Worm (Caenorhabditis elegans) whole organism, early embryonic: ENCODE results near the gene mtq-2.

Experiments used
- B0310.2 ChIP-seq: sonication (generic microtip); optimal IDR thresholded peaks from 2 replicates; lab custom pipeline; 2016; ENCODE audit warnings: mild to moderate bottlenecking, missing genetic modification characterization, missing compliant biosample characterization
- F13C5.2 ChIP-seq: sonication (generic microtip); optimal IDR thresholded peaks from 2 replicates; lab custom pipeline; 2017; ENCODE audit warnings: mild to moderate bottlenecking, missing genetic modification characterization, inconsistent platforms, missing compliant biosample characterization
- aly-1 ChIP-seq: sonication (generic microtip); optimal IDR thresholded peaks from 2 replicates; lab custom pipeline; 2016; ENCODE audit warnings: missing genetic modification characterization, missing compliant biosample characterization
- ama-1 ChIP-seq: fragments of 150-350 bp; optimal IDR thresholded peaks from 2 replicates; lab custom pipeline; 2014
- ceh-13 ChIP-seq: fragments of 200-800 bp; sonication (Bioruptor generic); optimal IDR thresholded peaks from 2 replicates; lab custom pipeline; 2018; ENCODE audit warnings: mild to moderate bottlenecking, missing genetic modification characterization, missing compliant biosample characterization
- ceh-36 ChIP-seq: sonication (generic microtip); optimal IDR thresholded peaks from 2 replicates; lab custom pipeline; 2016; ENCODE audit warnings: missing genetic modification characterization, inconsistent platforms, missing compliant biosample characterization
- hmg-4 ChIP-seq: fragments of 200-800 bp; sonication (Bioruptor generic); optimal IDR thresholded peaks from 2 replicates; lab custom pipeline; 2018; ENCODE audit warnings: mild to moderate bottlenecking, missing genetic modification characterization, missing compliant biosample characterization
- hnd-1 ChIP-seq: sonication (generic microtip); optimal IDR thresholded peaks from 2 replicates; lab custom pipeline; 2016; ENCODE audit warnings: missing genetic modification characterization, missing compliant biosample characterization
- sea-1 ChIP-seq: fragments of 200-800 bp; sonication (Bioruptor generic); conservative IDR thresholded peaks from 2 replicates; pipeline ENCODE4 v1.3.6; 2022; ENCODE audit warnings: missing genetic modification characterization, missing compliant biosample characterization
- tbx-37 ChIP-seq: fragments of 200-800 bp; sonication (Bioruptor generic); conservative IDR thresholded peaks from 2 replicates; pipeline ENCODE4 v1.3.6; 2022; ENCODE audit warnings: missing genetic modification reagents, missing genetic modification characterization, missing compliant biosample characterization
- tra-4 ChIP-seq: sonication (generic microtip); optimal IDR thresholded peaks from 2 replicates; lab custom pipeline; 2017; ENCODE audit warnings: missing genetic modification characterization, missing compliant biosample characterization

The mtq-2 gene

DNA sequence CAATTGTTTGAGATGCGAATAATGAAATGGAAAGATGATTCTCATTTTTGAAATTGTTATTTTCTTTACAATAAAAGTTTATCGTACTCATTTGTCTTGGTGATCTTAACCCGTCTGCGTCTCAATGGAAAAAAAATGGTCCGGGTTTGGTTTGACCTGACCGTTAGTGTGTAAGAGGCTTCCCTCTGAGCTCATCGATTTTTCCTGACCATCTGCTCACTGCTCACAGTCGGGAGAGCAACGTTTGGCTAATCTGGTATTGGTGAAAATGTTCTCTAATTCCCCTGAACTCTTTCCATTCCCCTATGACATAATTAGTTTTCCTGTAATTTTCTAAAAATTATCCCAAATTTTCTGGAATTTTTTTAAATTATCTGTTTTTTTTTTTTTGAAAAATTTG, 50.4 kb downstream of the mtq-2 start:
- no peak for TF ChIP-seq sea-1 (GFP tag; lab: Robert Waterston, UW)
- no peak for TF ChIP-seq tra-4
- TF ChIP-seq hnd-1 (tag; lab: Kevin White, UChicago), result no peak
- no peak for TF ChIP-seq ceh-13 (GFP tag; lab: Kevin White, UChicago)
- no peak for TF ChIP-seq ceh-36 (tag; lab: Kevin White, UChicago)
- no peak for TF ChIP-seq aly-1 (tag; lab: Kevin White, UChicago)
- TF ChIP-seq hmg-4, result no peak
- TF ChIP-seq B0310.2 (tag; lab: Kevin White, UChicago), result no peak
- TF ChIP-seq F13C5.2, result no peak
- TF ChIP-seq ama-1, result no peak
- no peak for TF ChIP-seq tbx-37 (GFP tag; lab: Robert Waterston, UW)

DNA sequence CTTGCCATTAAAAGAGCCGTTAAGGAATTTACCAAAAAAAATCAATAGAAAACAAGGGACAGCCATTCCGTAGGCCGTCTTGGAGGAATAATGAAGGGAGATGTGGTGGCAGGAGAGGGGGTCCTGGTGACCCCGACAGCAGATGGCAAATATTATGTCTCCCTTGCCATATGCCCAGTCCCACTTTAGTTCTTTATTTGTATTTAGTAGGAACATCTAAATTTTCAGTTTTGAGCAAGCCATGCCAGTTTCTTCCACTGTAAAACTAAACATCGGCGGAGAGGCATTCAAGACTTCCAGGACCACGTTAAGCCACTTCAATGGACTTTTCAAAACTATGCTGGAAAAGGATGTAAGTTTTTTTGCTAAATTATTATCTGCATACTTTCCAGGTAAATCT, 52.0 kb downstream of the mtq-2 start, which contains the start of gene C40A11.4:
TSS of gene C40A11.4 (plus strand) at position 188 of the 400 bp plus-strand sequence.
- no peak for TF ChIP-seq ceh-36 (tag; lab: Kevin White, UChicago)
